Fruit fly (Drosophila melanogaster): ENCODE measurements around the gene ClC-a.

- no peak for TF ChIP-seq CG3919 (GFP tag; optimal IDR thresholded peaks at IDR 0.05)
- no peak for TF ChIP-seq Ets96B (tag; optimal IDR thresholded peaks at IDR 0.05)
- no peak for TF ChIP-seq CG1621 (tag; optimal IDR thresholded peaks at IDR 0.05)
- no peak for TF ChIP-seq Blimp-1 (GFP tag; optimal IDR thresholded peaks at IDR 0.05)
- TF ChIP-seq CG11762 (GFP tag; optimal IDR thresholded peaks at IDR 0.05; ENCODE audit: insufficient read depth) = no peak
- TF ChIP-seq net (GFP tag; optimal IDR thresholded peaks at IDR 0.05) = no peak
- no peak for TF ChIP-seq Hr38 (GFP tag; optimal IDR thresholded peaks at IDR 0.05)
- no peak for TF ChIP-seq CG6854 (GFP tag; optimal IDR thresholded peaks at IDR 0.05)
- TF ChIP-seq Lpt (GFP tag; optimal IDR thresholded peaks at IDR 0.05) = no peak
- no peak for TF ChIP-seq CG10669 (GFP tag; optimal IDR thresholded peaks at IDR 0.05)
- no peak for TF ChIP-seq CG8632 (GFP tag; optimal IDR thresholded peaks at IDR 0.05)
- no peak for TF ChIP-seq CG4318 (GFP tag; optimal IDR thresholded peaks at IDR 0.05)
Observed at dm6 chr3R:11809620-11810019, 3.4 kb downstream of the ClC-a start.
